Worm (Caenorhabditis elegans) whole organism, L2 larva: ENCODE data around the gene nspd-9.
A peak's percentile ranks its signal among the peaks of the same experiment; 100 is the strongest.

Source experiments
- C34F6.9 ChIP-seq: fragments of 150-350 bp; optimal IDR thresholded peaks from 2 replicates; lab custom pipeline; 2014; ENCODE audit warnings: missing biosample characterization, missing genetic modification characterization
- F13H6.1 ChIP-seq: sonication (generic microtip); optimal IDR thresholded peaks from 2 replicates; lab custom pipeline; 2016; ENCODE audit warnings: missing genetic modification characterization, missing compliant biosample characterization
- R02D3.7 ChIP-seq: fragments of 150-350 bp; optimal IDR thresholded peaks from 2 replicates; lab custom pipeline; 2014; ENCODE audit warnings: missing biosample characterization, missing genetic modification characterization
- Y55F3AM.14 ChIP-seq: fragments of 200-800 bp; sonication (Bioruptor generic); optimal IDR thresholded peaks from 2 replicates; lab custom pipeline; 2018; ENCODE audit warnings: mild to moderate bottlenecking, missing genetic modification characterization, missing compliant biosample characterization
- ZK546.5 ChIP-seq: sonication (generic microtip); optimal IDR thresholded peaks from 2 replicates; lab custom pipeline; 2017; ENCODE audit warnings: missing biosample characterization, missing genetic modification characterization
- blmp-1 ChIP-seq: sonication (generic microtip); optimal IDR thresholded peaks from 2 replicates; lab custom pipeline; 2017; ENCODE audit warnings: missing genetic modification characterization, mild to moderate bottlenecking, missing compliant biosample characterization, antibody characterized with exemption, moderate library complexity; ENCODE audit not compliant: insufficient read depth
- ceh-16 ChIP-seq: fragments of 150-350 bp; optimal IDR thresholded peaks from 2 replicates; lab custom pipeline; 2014; ENCODE audit warnings: missing biosample characterization, missing genetic modification characterization
- ceh-82 ChIP-seq: fragments of 150-350 bp; optimal IDR thresholded peaks from 2 replicates; lab custom pipeline; 2014; ENCODE audit warnings: missing biosample characterization, missing genetic modification characterization
- crh-2 ChIP-seq: sonication (generic microtip); optimal IDR thresholded peaks from 2 replicates; lab custom pipeline; 2017; ENCODE audit warnings: missing biosample characterization, missing genetic modification characterization
- elt-1 ChIP-seq: fragments of 150-350 bp; optimal IDR thresholded peaks from 2 replicates; lab custom pipeline; 2014; ENCODE audit warnings: missing biosample characterization, missing genetic modification characterization
- elt-3 ChIP-seq: sonication (generic microtip); optimal IDR thresholded peaks from 2 replicates; lab custom pipeline; 2017; ENCODE audit warnings: missing biosample characterization, missing genetic modification characterization
- fos-1 ChIP-seq: fragments of 150-350 bp; optimal IDR thresholded peaks from 2 replicates; lab custom pipeline; 2014; ENCODE audit warnings: missing biosample characterization, missing genetic modification characterization
- gmeb-1 ChIP-seq: fragments of 150-350 bp; optimal IDR thresholded peaks from 2 replicates; lab custom pipeline; 2014; ENCODE audit warnings: missing biosample characterization, missing genetic modification characterization
- lin-11 ChIP-seq: fragments of 150-350 bp; sonication (generic microtip); optimal IDR thresholded peaks from 2 replicates; lab custom pipeline; 2014; ENCODE audit warnings: missing biosample characterization, missing genetic modification characterization, inconsistent platforms, mixed read lengths
- lin-13 ChIP-seq: fragments of 150-350 bp; optimal IDR thresholded peaks from 2 replicates; lab custom pipeline; 2014; ENCODE audit warnings: missing biosample characterization, missing genetic modification reagents, missing genetic modification characterization
- lsy-2 ChIP-seq, 2 experiments: fragments of 150-350 bp in 1 of 2; sonication (generic microtip) in 1 of 2; optimal IDR thresholded peaks; 2 replicates each; lab custom pipeline; 2014 to 2017; ENCODE audit warnings: missing biosample characterization in 2 of 2, missing genetic modification characterization in 2 of 2
- mab-5 ChIP-seq: fragments of 150-350 bp; optimal IDR thresholded peaks from 2 replicates; lab custom pipeline; 2014; ENCODE audit warnings: missing biosample characterization, missing genetic modification characterization
- nhr-10 ChIP-seq: sonication (generic microtip); optimal IDR thresholded peaks from 2 replicates; lab custom pipeline; 2017; ENCODE audit warnings: missing biosample characterization, missing genetic modification characterization
- nhr-12 ChIP-seq: fragments of 150-350 bp; optimal IDR thresholded peaks from 2 replicates; lab custom pipeline; 2014; ENCODE audit warnings: missing biosample characterization, missing genetic modification characterization
- nhr-129 ChIP-seq: fragments of 150-350 bp; optimal IDR thresholded peaks from 2 replicates; lab custom pipeline; 2014; ENCODE audit warnings: missing biosample characterization, missing genetic modification characterization
- nhr-21 ChIP-seq: fragments of 150-350 bp; optimal IDR thresholded peaks from 2 replicates; lab custom pipeline; 2014; ENCODE audit warnings: missing biosample characterization, missing genetic modification characterization
- nhr-23 ChIP-seq: fragments of 150-350 bp; optimal IDR thresholded peaks from 2 replicates; lab custom pipeline; 2014; ENCODE audit warnings: missing biosample characterization, missing genetic modification reagents, missing genetic modification characterization
- nhr-237 ChIP-seq: fragments of 150-350 bp; optimal IDR thresholded peaks from 2 replicates; lab custom pipeline; 2014; ENCODE audit warnings: missing biosample characterization, missing genetic modification characterization
- nhr-6 ChIP-seq: fragments of 150-350 bp; optimal IDR thresholded peaks from 2 replicates; lab custom pipeline; 2014; ENCODE audit warnings: missing biosample characterization, missing genetic modification characterization
- nhr-77 ChIP-seq: fragments of 150-350 bp; optimal IDR thresholded peaks from 2 replicates; lab custom pipeline; 2014; ENCODE audit warnings: missing biosample characterization, missing genetic modification characterization
- peb-1 ChIP-seq: fragments of 150-350 bp; optimal IDR thresholded peaks from 2 replicates; lab custom pipeline; 2014; ENCODE audit warnings: missing biosample characterization, missing genetic modification characterization
- skn-1 ChIP-seq: sonication (generic microtip); optimal IDR thresholded peaks from 2 replicates; lab custom pipeline; 2017; ENCODE audit warnings: missing biosample characterization, missing genetic modification characterization
- sma-3 ChIP-seq: sonication (generic microtip); optimal IDR thresholded peaks from 2 replicates; lab custom pipeline; 2016; ENCODE audit warnings: missing genetic modification reagents, missing genetic modification characterization, missing compliant biosample characterization
- sma-9 ChIP-seq, 2 experiments: fragments of 150-350 bp in 1 of 2; sonication (generic microtip) in 1 of 2; optimal IDR thresholded peaks; 2 replicates each; lab custom pipeline; 2014 to 2016; ENCODE audit warnings: missing genetic modification characterization in 2 of 2, mild to moderate bottlenecking in 1 of 2, missing biosample characterization in 1 of 2, missing compliant biosample characterization in 1 of 2, missing genetic modification reagents in 1 of 2, moderate library complexity in 1 of 2
- snpc-4 ChIP-seq: fragments of 150-350 bp; optimal IDR thresholded peaks from 2 replicates; lab custom pipeline; 2014; ENCODE audit warnings: missing biosample characterization, missing genetic modification characterization
- unc-55 ChIP-seq: fragments of 150-350 bp; sonication (generic microtip); optimal IDR thresholded peaks from 3 replicates; lab custom pipeline; 2014; ENCODE audit warnings: missing biosample characterization, missing genetic modification reagents, missing genetic modification characterization
- unc-62 ChIP-seq: fragments of 150-350 bp; optimal IDR thresholded peaks from 2 replicates; lab custom pipeline; 2014; ENCODE audit warnings: missing biosample characterization, missing genetic modification reagents, missing genetic modification characterization

Gene nspd-9

ce11 chrIII:4830207-4830606, at the start of gene nspd-9:
Gene nspd-9, minus strand, starts transcription at chrIII:4830307.
- TF ChIP-seq nhr-6 (no peak), R02D3.7 (tag; lab: Kevin White, UChicago) (no peak), sma-9 (GFP tag; optimal IDR thresholded peaks at IDR 0.05; lab: Kevin White, UChicago) (no peak), sma-9 (tag; optimal IDR thresholded peaks at IDR 0.05; lab: Kevin White, UChicago) (no peak), nhr-12 (tag; lab: Kevin White, UChicago) (no peak), unc-62 (GFP tag; lab: Kevin White, UChicago) (no peak), ceh-16 (tag; lab: Kevin White, UChicago) (no peak), blmp-1 (tag; lab: Kevin White, UChicago) (no peak), nhr-23 (tag; lab: Kevin White, UChicago) (no peak), lin-13 (GFP tag; lab: Kevin White, UChicago) (no peak)
- TF ChIP-seq, all 48 proteins: peak for 0

- TF ChIP-seq elt-1: no peak
- no peak for TF ChIP-seq nhr-237 (tag; lab: Kevin White, UChicago)
- no peak for TF ChIP-seq Y55F3AM.14 (GFP tag; lab: Kevin White, UChicago)
- TF ChIP-seq nhr-77 (tag; lab: Kevin White, UChicago): no peak
- no peak for TF ChIP-seq skn-1 (tag; lab: Kevin White, UChicago)
- no peak for TF ChIP-seq ZK546.5 (tag; lab: Kevin White, UChicago)
- no peak for TF ChIP-seq crh-2
Observed at ce11 chrIII:4879445-4879844, 49.3 kb upstream of the nspd-9 start, which contains the start of gene C35D10.1. Gene C35D10.1, plus strand, starts transcription at chrIII:4879745.

DNA sequence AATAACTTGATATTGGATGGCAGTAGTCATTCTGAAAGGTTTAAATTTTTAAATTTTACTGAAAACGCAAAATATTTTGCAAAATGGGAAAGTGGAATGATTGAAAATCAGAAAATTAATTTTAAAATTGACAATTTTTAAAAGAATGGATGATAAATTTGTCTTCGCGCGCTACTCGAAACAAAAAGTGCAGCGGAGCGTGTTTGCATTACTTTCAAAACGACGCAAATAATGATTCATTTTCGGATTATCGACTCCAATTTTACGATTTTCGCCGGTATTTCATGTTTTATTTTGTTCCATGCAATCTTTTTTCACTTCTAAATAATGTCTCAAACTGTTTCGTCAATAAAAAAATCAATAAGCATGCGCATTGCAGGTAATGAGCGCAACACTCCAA, 48.2 kb upstream of the nspd-9 start, which contains the start of the genes tost-1 and arx-6:
Gene tost-1 (minus strand): TSS at position 31 of the 400 bp plus-strand sequence.
Gene arx-6 (plus strand): TSS at position 378 of the 400 bp plus-strand sequence.
- peak; percentile 13 for TF ChIP-seq sma-3 (GFP tag; lab: Kevin White, UChicago)
- peak; percentile 54 for TF ChIP-seq nhr-129
- TF ChIP-seq F13H6.1 (tag; lab: Kevin White, UChicago): peak; percentile 1
- TF ChIP-seq gmeb-1: peak; percentile 88
- peak; percentile 68 for TF ChIP-seq fos-1 (tag; lab: Kevin White, UChicago)
- peak in 1 of 2 experiments; percentile 70 for TF ChIP-seq lsy-2 (tag; optimal IDR thresholded peaks at IDR 0.05; lab: Kevin White, UChicago)
- TF ChIP-seq sma-9 (GFP tag; optimal IDR thresholded peaks at IDR 0.05; lab: Kevin White, UChicago): no peak
- no peak for TF ChIP-seq sma-9 (tag; optimal IDR thresholded peaks at IDR 0.05; lab: Kevin White, UChicago)
- TF ChIP-seq C34F6.9 (tag; lab: Kevin White, UChicago): peak; percentile 66
- TF ChIP-seq crh-2: peak; percentile 15
- TF ChIP-seq snpc-4: no peak
- peak; percentile 15 for TF ChIP-seq mab-5 (tag; lab: Kevin White, UChicago)
- TF ChIP-seq unc-55 (GFP tag; lab: Kevin White, UChicago): peak; percentile 71
- no peak for TF ChIP-seq Y55F3AM.14 (GFP tag; lab: Kevin White, UChicago)

DNA sequence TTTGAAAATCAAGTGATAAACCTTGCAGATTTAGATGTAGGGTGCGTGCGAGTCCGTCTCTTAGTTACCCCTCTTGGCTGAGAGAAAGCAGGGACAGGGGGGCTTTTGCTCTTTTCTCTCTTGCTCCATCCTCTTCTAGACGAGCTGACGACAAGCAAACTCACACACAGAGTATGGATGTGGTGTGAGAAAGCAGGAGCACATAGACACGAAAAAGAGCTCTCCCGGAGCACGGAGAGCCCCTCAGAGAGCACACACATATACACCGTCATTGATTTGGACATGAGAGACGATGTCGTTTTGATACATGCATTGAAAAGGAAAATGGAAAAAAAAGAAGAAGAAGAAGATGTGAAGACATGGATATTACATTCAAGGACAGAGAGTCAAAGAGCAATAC, 45.6 kb upstream of the nspd-9 start:
- TF ChIP-seq nhr-129: peak; percentile 50
- peak; percentile 9 for TF ChIP-seq sma-9 (GFP tag; optimal IDR thresholded peaks at IDR 0.05; lab: Kevin White, UChicago)
- TF ChIP-seq sma-9 (tag; optimal IDR thresholded peaks at IDR 0.05; lab: Kevin White, UChicago): no peak
- no peak for TF ChIP-seq peb-1 (tag; lab: Kevin White, UChicago)
- peak; percentile 4 for TF ChIP-seq lin-11
- TF ChIP-seq C34F6.9 (tag; lab: Kevin White, UChicago): peak; percentile 49

ce11 chrIII:4874671-4875070, 44.6 kb upstream of the nspd-9 start, which contains the start of gene C35D10.12:
Gene C35D10.12, minus strand, starts transcription at chrIII:4874771.
- TF ChIP-seq lin-13 (GFP tag; lab: Kevin White, UChicago) (no peak), nhr-10 (no peak), lsy-2 (tag; optimal IDR thresholded peaks at IDR 0.05; lab: Kevin White, UChicago) (no peak), elt-3 (tag; lab: Kevin White, UChicago) (no peak), nhr-129 (no peak), sma-3 (GFP tag; lab: Kevin White, UChicago) (no peak), nhr-21 (tag; lab: Kevin White, UChicago) (no peak), fos-1 (tag; lab: Kevin White, UChicago) (no peak), nhr-77 (tag; lab: Kevin White, UChicago) (no peak), snpc-4 (no peak), ceh-82 (tag; lab: Kevin White, UChicago) (no peak), sma-9 (GFP tag; optimal IDR thresholded peaks at IDR 0.05; lab: Kevin White, UChicago) (no peak), sma-9 (tag; optimal IDR thresholded peaks at IDR 0.05; lab: Kevin White, UChicago) (no peak)
